Fruit fly (Drosophila melanogaster) whole organism, embryonic: Measurements from ENCODE around the gene Nf1.
A peak's percentile ranks its signal among the peaks of the same experiment; 100 is the strongest.

ENCODE experiments used
- ATbp ChIP-seq: fragments of 200-800 bp; sonication (Bioruptor generic); optimal IDR thresholded peaks from 2 replicates; lab custom pipeline; 2017; ENCODE audit warnings: missing biosample characterization, mild to moderate bottlenecking, missing genetic modification characterization, missing genetic modification reagents
- Adf1 ChIP-seq: fragments of 200-800 bp; sonication (Bioruptor generic); IDR thresholded peaks from 2 replicates; pipeline ENCODE4 v1.3.6; 2022; ENCODE audit warnings: missing biosample characterization, missing genetic modification characterization
- B-H1 ChIP-seq: fragments of 200-800 bp; sonication (Bioruptor generic); IDR thresholded peaks from 3 replicates; pipeline ENCODE4 v1.3.6; 2022; ENCODE audit warnings: missing biosample characterization, missing genetic modification characterization
- CG10654 ChIP-seq: fragments of 200-800 bp; sonication (Bioruptor generic); optimal IDR thresholded peaks from 2 replicates; lab custom pipeline; 2016; ENCODE audit warnings: missing biosample characterization, missing genetic modification characterization
- CG14965 ChIP-seq: fragments of 200-800 bp; sonication (Bioruptor generic); optimal IDR thresholded peaks from 2 replicates; lab custom pipeline; 2016; ENCODE audit warnings: missing biosample characterization, missing genetic modification characterization, borderline replicate concordance
- CG15011 ChIP-seq: fragments of 200-800 bp; sonication (Bioruptor generic); optimal IDR thresholded peaks from 3 replicates; lab custom pipeline; 2018; ENCODE audit warnings: missing biosample characterization, mild to moderate bottlenecking, missing genetic modification characterization
- CG15514 ChIP-seq: fragments of 200-800 bp; sonication (Bioruptor generic); optimal IDR thresholded peaks from 3 replicates; lab custom pipeline; 2017; ENCODE audit warnings: missing biosample characterization, missing genetic modification characterization, mild to moderate bottlenecking, moderate library complexity, missing genetic modification reagents
- CG1602 ChIP-seq: fragments of 200-800 bp; sonication (Bioruptor generic); optimal IDR thresholded peaks from 3 replicates; lab custom pipeline; 2016; ENCODE audit warnings: missing biosample characterization, missing genetic modification characterization
- CG16863 ChIP-seq: fragments of 200-800 bp; sonication (Bioruptor generic); optimal IDR thresholded peaks from 3 replicates; lab custom pipeline; 2016; ENCODE audit warnings: missing biosample characterization, missing genetic modification characterization
- CG2129 ChIP-seq: fragments of 200-800 bp; sonication (Bioruptor generic); IDR thresholded peaks from 2 replicates; pipeline ENCODE4 v1.3.6; 2022; ENCODE audit warnings: missing biosample characterization, missing genetic modification characterization; ENCODE audit not compliant: partially characterized antibody
- CG31365 ChIP-seq: fragments of 200-800 bp; sonication (Bioruptor generic); optimal IDR thresholded peaks from 2 replicates; lab custom pipeline; 2018; ENCODE audit warnings: missing biosample characterization, mild to moderate bottlenecking, missing genetic modification characterization
- CG32532 ChIP-seq: fragments of 200-800 bp; sonication (Bioruptor generic); IDR thresholded peaks from 2 replicates; pipeline ENCODE4 v1.3.6; 2022; ENCODE audit warnings: missing biosample characterization, missing genetic modification characterization
- CG32772 ChIP-seq: fragments of 200-800 bp; sonication (Bioruptor generic); IDR thresholded peaks from 2 replicates; pipeline ENCODE4 v1.3.6; 2022; ENCODE audit warnings: missing biosample characterization, missing genetic modification characterization
- CG3847 ChIP-seq: fragments of 200-800 bp; sonication (Bioruptor generic); IDR thresholded peaks from 2 replicates; pipeline ENCODE4 v1.3.6; 2022; ENCODE audit warnings: missing biosample characterization, missing genetic modification characterization
- CG6689 ChIP-seq: fragments of 200-800 bp; sonication (Bioruptor generic); IDR thresholded peaks from 2 replicates; pipeline ENCODE4 v1.3.6; 2022; ENCODE audit warnings: missing biosample characterization, missing genetic modification characterization
- CG6854 ChIP-seq: fragments of 200-800 bp; sonication (Bioruptor generic); optimal IDR thresholded peaks from 3 replicates; lab custom pipeline; 2017; ENCODE audit warnings: missing biosample characterization, mild to moderate bottlenecking, missing genetic modification characterization
- CG9437 ChIP-seq: fragments of 200-800 bp; sonication (Bioruptor generic); optimal IDR thresholded peaks from 2 replicates; lab custom pipeline; 2018; ENCODE audit warnings: missing biosample characterization, mild to moderate bottlenecking, missing genetic modification characterization
- CG9797 ChIP-seq: fragments of 200-800 bp; sonication (Bioruptor generic); optimal IDR thresholded peaks from 3 replicates; lab custom pipeline; 2018; ENCODE audit warnings: missing biosample characterization, mild to moderate bottlenecking, missing genetic modification characterization
- D19A ChIP-seq: fragments of 200-800 bp; optimal IDR thresholded peaks from 3 replicates; lab custom pipeline; 2019; ENCODE audit warnings: missing biosample characterization, mild to moderate bottlenecking, missing genetic modification characterization, moderate library complexity
- GATAe ChIP-seq: fragments of 200-800 bp; sonication (Bioruptor generic); conservative IDR thresholded peaks from 2 replicates; pipeline ENCODE4 v1.3.6; 2022; ENCODE audit warnings: missing biosample characterization, missing genetic modification characterization
- HLH3B ChIP-seq: fragments of 200-800 bp; sonication (Bioruptor generic); IDR thresholded peaks from 2 replicates; pipeline ENCODE4 v1.3.6; 2022; ENCODE audit warnings: missing biosample characterization, missing genetic modification characterization
- HLH4C ChIP-seq: fragments of 200-800 bp; sonication (Bioruptor generic); IDR thresholded peaks from 3 replicates; pipeline ENCODE4 v1.3.6; 2022; ENCODE audit warnings: missing biosample characterization, missing genetic modification characterization; ENCODE audit not compliant: partially characterized antibody
- Hmr ChIP-seq: fragments of 200-800 bp; sonication (Bioruptor generic); optimal IDR thresholded peaks from 3 replicates; lab custom pipeline; 2017; ENCODE audit warnings: mild to moderate bottlenecking, missing biosample characterization, missing genetic modification reagents, missing genetic modification characterization
- PHDP ChIP-seq: fragments of 200-800 bp; sonication (Bioruptor generic); optimal IDR thresholded peaks from 3 replicates; lab custom pipeline; 2018; ENCODE audit warnings: missing biosample characterization, mild to moderate bottlenecking, missing genetic modification characterization, moderate library complexity
- Rfx ChIP-seq: fragments of 200-800 bp; sonication (Bioruptor generic); IDR thresholded peaks from 2 replicates; pipeline ENCODE4 v1.3.6; 2022; ENCODE audit warnings: missing biosample characterization, missing genetic modification characterization
- Rx ChIP-seq: fragments of 200-800 bp; sonication (Bioruptor generic); IDR thresholded peaks from 2 replicates; pipeline ENCODE4 v1.3.6; 2022; ENCODE audit warnings: missing biosample characterization, missing genetic modification characterization
- Sox102F ChIP-seq: fragments of 200-800 bp; sonication (Bioruptor generic); optimal IDR thresholded peaks from 2 replicates; lab custom pipeline; 2018; ENCODE audit warnings: missing biosample characterization, mild to moderate bottlenecking, missing genetic modification characterization, moderate library complexity
- Vsx1 ChIP-seq: fragments of 200-800 bp; sonication (Bioruptor generic); optimal IDR thresholded peaks from 2 replicates; lab custom pipeline; 2017; ENCODE audit warnings: missing biosample characterization, mild to moderate bottlenecking, missing genetic modification characterization, missing genetic modification reagents
- Xbp1 ChIP-seq: fragments of 200-800 bp; sonication (Bioruptor generic); optimal IDR thresholded peaks from 3 replicates; lab custom pipeline; 2016; ENCODE audit warnings: missing biosample characterization, mild to moderate bottlenecking, missing genetic modification characterization
- YL-1 ChIP-seq: fragments of 200-800 bp; sonication (Bioruptor generic); optimal IDR thresholded peaks from 3 replicates; lab custom pipeline; 2017; ENCODE audit warnings: missing biosample characterization, mild to moderate bottlenecking, missing genetic modification characterization
- amos ChIP-seq: fragments of 200-800 bp; sonication (Bioruptor generic); IDR thresholded peaks from 2 replicates; pipeline ENCODE4 v1.3.6; 2022; ENCODE audit warnings: missing biosample characterization, missing genetic modification characterization; ENCODE audit not compliant: partially characterized antibody
- az2 ChIP-seq: fragments of 200-800 bp; sonication (Bioruptor generic); optimal IDR thresholded peaks from 3 replicates; lab custom pipeline; 2016; ENCODE audit warnings: missing biosample characterization, missing genetic modification characterization
- bcd ChIP-seq: fragments of 200-800 bp; sonication (Bioruptor generic); optimal IDR thresholded peaks from 2 replicates; lab custom pipeline; 2017; ENCODE audit warnings: missing biosample characterization, mild to moderate bottlenecking, missing genetic modification characterization
- cad ChIP-seq: fragments of >200 bp; optimal IDR thresholded peaks from 2 replicates; lab custom pipeline; 2017; ENCODE audit warnings: missing biosample characterization, missing genetic modification characterization
- caup ChIP-seq: fragments of 200-800 bp; sonication (Bioruptor generic); optimal IDR thresholded peaks from 3 replicates; lab custom pipeline; 2017; ENCODE audit warnings: missing biosample characterization, mild to moderate bottlenecking, missing genetic modification characterization, moderate library complexity; ENCODE audit not compliant: severe bottlenecking
- chm ChIP-seq: fragments of 200-800 bp; sonication (Bioruptor generic); IDR thresholded peaks from 2 replicates; pipeline ENCODE4 v1.3.6; 2022; ENCODE audit warnings: missing biosample characterization, missing genetic modification characterization
- croc ChIP-seq: fragments of 200-800 bp; sonication (Bioruptor generic); conservative IDR thresholded peaks from 3 replicates; pipeline ENCODE4 v1.3.6; 2022; ENCODE audit warnings: missing biosample characterization, missing genetic modification characterization
- crp ChIP-seq, 2 experiments: fragments of 200-800 bp; sonication (Bioruptor generic); optimal IDR thresholded peaks; 2 replicates in 1 of 2; 3 replicates in 1 of 2; lab custom pipeline; 2017; ENCODE audit warnings: missing biosample characterization in 2 of 2, missing genetic modification characterization in 2 of 2, mild to moderate bottlenecking in 1 of 2, moderate library complexity in 1 of 2
- ems ChIP-seq: fragments of 200-800 bp; sonication (Bioruptor generic); optimal IDR thresholded peaks from 3 replicates; lab custom pipeline; 2016; ENCODE audit warnings: missing biosample characterization, missing genetic modification characterization
- esg ChIP-seq: fragments of 200-800 bp; sonication (Bioruptor generic); conservative IDR thresholded peaks from 2 replicates; pipeline ENCODE4 v1.3.6; 2022; ENCODE audit warnings: missing biosample characterization, missing genetic modification characterization
- jumu ChIP-seq: fragments of 200-800 bp; sonication (Bioruptor generic); optimal IDR thresholded peaks from 3 replicates; lab custom pipeline; 2016; ENCODE audit warnings: missing biosample characterization, missing genetic modification characterization
- ro ChIP-seq: fragments of 200-800 bp; sonication (Bioruptor generic); IDR thresholded peaks from 2 replicates; pipeline ENCODE4 v1.3.6; 2022; ENCODE audit warnings: missing biosample characterization, missing genetic modification characterization
- sc ChIP-seq, 3 experiments: fragments of >200 bp in 2 of 3; fragments of 200-800 bp in 1 of 3; sonication (Bioruptor generic) in 1 of 3; optimal IDR thresholded peaks; 2 replicates in 2 of 3; 3 replicates in 1 of 3; lab custom pipeline; 2017; ENCODE audit warnings: mild to moderate bottlenecking in 1 of 3, missing biosample characterization in 1 of 3, missing genetic modification characterization in 1 of 3, missing genetic modification reagents in 1 of 3
- vvl ChIP-seq: fragments of 200-800 bp; sonication (Bioruptor generic); IDR thresholded peaks from 2 replicates; pipeline ENCODE4 v1.3.6; 2022; ENCODE audit warnings: missing biosample characterization, missing genetic modification characterization
- z ChIP-seq: fragments of 200-800 bp; sonication (Bioruptor generic); IDR thresholded peaks from 3 replicates; pipeline ENCODE4 v1.3.6; 2022; ENCODE audit warnings: missing biosample characterization, missing genetic modification characterization
- zfh1 ChIP-seq: fragments of 200-800 bp; sonication (Bioruptor generic); IDR thresholded peaks from 3 replicates; pipeline ENCODE4 v1.3.6; 2022; ENCODE audit warnings: missing biosample characterization, missing genetic modification characterization
- zfh2 ChIP-seq: fragments of 200-800 bp; sonication (Bioruptor generic); optimal IDR thresholded peaks from 2 replicates; lab custom pipeline; 2016; ENCODE audit warnings: missing biosample characterization, missing genetic modification characterization

The Nf1 gene

DNA sequence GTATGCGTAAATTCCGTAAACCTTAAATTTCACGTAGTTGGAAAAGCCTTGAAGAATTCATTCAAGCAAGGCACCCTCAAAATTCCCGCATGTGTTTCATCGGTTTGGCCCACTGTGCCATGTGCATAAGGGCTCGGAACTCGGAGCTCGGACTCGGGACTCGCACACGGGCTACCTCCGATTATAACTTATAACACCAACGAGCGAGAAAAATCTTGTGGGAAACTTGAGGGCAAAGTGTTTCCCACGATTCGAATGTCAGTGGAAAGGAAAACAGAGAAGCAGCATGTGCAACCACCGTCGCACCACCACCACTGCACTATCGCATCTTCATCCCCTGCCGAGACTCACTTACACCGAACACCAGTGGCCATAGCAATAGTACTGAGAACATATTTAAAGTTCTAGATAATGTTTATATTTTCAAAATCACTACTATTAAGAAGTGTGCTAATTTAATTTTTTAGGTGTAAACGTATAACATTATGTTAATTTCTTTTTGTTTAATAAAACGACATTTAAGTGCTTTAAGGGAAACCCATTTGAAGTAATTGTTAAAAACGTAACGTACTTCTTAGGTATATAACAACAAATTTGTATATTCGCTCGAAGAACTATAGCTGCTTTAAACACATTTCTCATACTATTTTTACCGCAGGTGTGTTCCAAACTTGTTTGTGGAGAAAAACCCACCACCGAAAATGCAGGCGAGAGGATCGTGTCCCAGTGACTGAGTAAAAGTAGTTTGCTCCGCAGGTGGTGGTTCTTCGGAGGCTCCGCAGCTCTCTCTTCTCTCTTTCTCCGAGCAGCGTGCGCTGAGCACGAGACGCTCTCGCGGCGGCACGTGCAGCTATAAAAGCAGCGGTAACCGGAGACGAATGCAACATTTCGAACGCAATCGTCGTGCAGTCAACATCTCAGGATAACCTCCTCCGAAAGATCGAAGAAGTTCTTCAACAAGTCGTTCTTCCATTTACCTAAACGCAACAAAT, 53.6 kb downstream of the Nf1 start (continued):
- TF ChIP-seq CG16863 (GFP tag; lab: Kevin White, UChicago) (peak; percentile 68), Rfx (no peak), croc (GFP tag; lab: Robert Waterston, UW) (peak; percentile 88), amos (GFP tag; lab: Robert Waterston, UW) (peak; percentile 23; the same call in 1 of the 2 replicates), CG6689 (GFP tag; lab: Robert Waterston, UW) (peak; percentile 80), CG6854 (GFP tag; lab: Kevin White, UChicago) (peak; percentile 38), bcd (GFP tag; lab: Kevin White, UChicago) (peak; percentile 78), CG9797 (GFP tag; lab: Kevin White, UChicago) (peak; percentile 49), z (GFP tag; lab: Robert Waterston, UW) (peak; percentile 35; the same call in 1 of the 3 replicates), ems (GFP tag; lab: Kevin White, UChicago) (peak; percentile 51), jumu (GFP tag; lab: Kevin White, UChicago) (peak; percentile 63), HLH4C (GFP tag; lab: Robert Waterston, UW) (no peak), Vsx1 (GFP tag; lab: Kevin White, UChicago) (peak; percentile 70), CG1602 (peak; percentile 89), Xbp1 (peak; percentile 71), Rx (GFP tag; lab: Robert Waterston, UW) (peak; percentile 38), ATbp (GFP tag; lab: Kevin White, UChicago) (peak; percentile 88), ro (GFP tag; lab: Robert Waterston, UW) (peak; percentile 27; the same call in 1 of the 2 replicates), GATAe (GFP tag; lab: Robert Waterston, UW) (no peak), zfh1 (GFP tag; lab: Robert Waterston, UW) (no peak; the same call in none of the 3 replicates), zfh2 (GFP tag; lab: Kevin White, UChicago) (no peak), az2 (peak; percentile 88), CG9437 (GFP tag; lab: Kevin White, UChicago) (peak; percentile 89), CG32532 (no peak), B-H1 (GFP tag; lab: Robert Waterston, UW) (no peak), CG31365 (peak; percentile 25), caup (peak; percentile 37), CG10654 (GFP tag; lab: Kevin White, UChicago) (peak; percentile 53), CG32772 (GFP tag; lab: Robert Waterston, UW) (peak; percentile 61), cad (GFP tag; lab: Kevin White, UChicago) (peak; percentile 15), CG2129 (GFP tag; lab: Robert Waterston, UW) (no peak), HLH3B (peak; percentile 62), crp (GFP tag; optimal IDR thresholded peaks at IDR 0.05; lab: Kevin White, UChicago) (peak in 1 of 2 experiments; percentile 47), vvl (GFP tag; lab: Robert Waterston, UW) (peak; percentile 71), CG3847 (GFP tag; lab: Robert Waterston, UW) (no peak), CG15514 (GFP tag; lab: Kevin White, UChicago) (no peak), CG14965 (GFP tag; lab: Kevin White, UChicago) (no peak), chm (GFP tag; lab: Robert Waterston, UW) (peak; percentile 31; the same call in 1 of the 2 replicates), Sox102F (GFP tag; lab: Kevin White, UChicago) (peak; percentile 87), Hmr (GFP tag; lab: Kevin White, UChicago) (peak; percentile 32), Adf1 (GFP tag; lab: Robert Waterston, UW) (no peak), esg (GFP tag; lab: Robert Waterston, UW) (peak; percentile 59), D19A (tag; lab: Kevin White, UChicago) (peak; percentile 96), PHDP (tag; lab: Kevin White, UChicago) (peak; percentile 89), CG15011 (peak; percentile 78), sc (optimal IDR thresholded peaks at IDR 0.05; lab: Kevin White, UChicago) (no peak), sc (GFP tag; optimal IDR thresholded peaks at IDR 0.05; lab: Kevin White, UChicago) (peak; percentile 93), YL-1 (GFP tag; lab: Kevin White, UChicago) (peak; percentile 74)
